Worm (Caenorhabditis elegans): ENCODE data around the gene ltd-1.

ce11 chrII:8102041-8102440 is 9.5 kb upstream of the ltd-1 start, which contains the start of gene sre-2:
- no peak for TF ChIP-seq ama-1 (optimal IDR thresholded peaks at IDR 0.05)
- TF ChIP-seq sox-4 (tag; optimal IDR thresholded peaks at IDR 0.05): no peak
- TF ChIP-seq zip-5 (tag; optimal IDR thresholded peaks at IDR 0.05): no peak
- no peak for TF ChIP-seq elt-4 (tag; optimal IDR thresholded peaks at IDR 0.05)
- no peak for TF ChIP-seq ztf-16 (tag; optimal IDR thresholded peaks at IDR 0.05)
- no peak for TF ChIP-seq K09A11.1 (tag; optimal IDR thresholded peaks at IDR 0.05; ENCODE audit: insufficient read depth)
- no peak for TF ChIP-seq lin-11 (tag; optimal IDR thresholded peaks at IDR 0.05)
- no peak for TF ChIP-seq pha-4 (tag; optimal IDR thresholded peaks at IDR 0.05)
- TF ChIP-seq hlh-8 (tag; optimal IDR thresholded peaks at IDR 0.05): no peak
